Fruit fly (Drosophila melanogaster): ENCODE measurements around the gene CG14689.
A peak's percentile ranks its signal among the peaks of the same experiment; 100 is the strongest.

The CG14689 gene

dm6 chr3R:10664942-10665341 is 46.1 kb downstream of the CG14689 start (continued):
- TF ChIP-seq CG4854 (GFP tag; optimal IDR thresholded peaks at IDR 0.05) (peak; percentile 17), CG18262 (tag; optimal IDR thresholded peaks at IDR 0.05) (peak; percentile 61), HmgD (GFP tag; optimal IDR thresholded peaks at IDR 0.05) (peak; percentile 37), Deaf1 (tag; optimal IDR thresholded peaks at IDR 0.05) (peak; percentile 64), Nf-YA (GFP tag; IDR thresholded peaks at IDR 0.05) (peak; percentile 98), CG15514 (GFP tag; optimal IDR thresholded peaks at IDR 0.05) (peak; percentile 33), CHES-1-like (GFP tag; optimal IDR thresholded peaks at IDR 0.05) (peak; percentile 14), CG7839 (tag; optimal IDR thresholded peaks at IDR 0.05) (peak; percentile 32), CG3281 (GFP tag; optimal IDR thresholded peaks at IDR 0.05) (peak; percentile 56), CG3065 (GFP tag; optimal IDR thresholded peaks at IDR 0.05) (peak; percentile 68), Chrac-16 (GFP tag; optimal IDR thresholded peaks at IDR 0.05) (peak; percentile 45), eve (GFP tag; optimal IDR thresholded peaks at IDR 0.05) (peak in 1 of 2 experiments; percentile 77), CG2199 (GFP tag; IDR thresholded peaks at IDR 0.05) (peak; percentile 97), trem (tag; optimal IDR thresholded peaks at IDR 0.05) (peak; percentile 23), CG10321 (GFP tag; IDR thresholded peaks at IDR 0.05) (peak; percentile 97), gce (GFP tag; IDR thresholded peaks at IDR 0.05) (peak; percentile 77; the same call in 2 of the 3 replicates), vnd (GFP tag; IDR thresholded peaks at IDR 0.05; ENCODE audit: partially characterized antibody) (no peak), sim (GFP tag; IDR thresholded peaks at IDR 0.05) (peak; percentile 51; the same call in 1 of the 2 replicates), Sin3A (optimal IDR thresholded peaks at IDR 0.05) (no peak), slp2 (GFP tag; optimal IDR thresholded peaks at IDR 0.05) (peak; percentile 14), esg (GFP tag; conservative IDR thresholded peaks at IDR 0.05) (no peak), ro (GFP tag; IDR thresholded peaks at IDR 0.05) (no peak), CG1832 (GFP tag; optimal IDR thresholded peaks at IDR 0.05) (peak; percentile 92), Lhr (GFP tag; optimal IDR thresholded peaks at IDR 0.05) (peak; percentile 50), CG14710 (tag; optimal IDR thresholded peaks at IDR 0.05) (peak; percentile 36), HLHmδ (GFP tag; optimal IDR thresholded peaks at IDR 0.05) (peak; percentile 85), odd (GFP tag; optimal IDR thresholded peaks at IDR 0.05) (peak; percentile 74), CG10209 (GFP tag; optimal IDR thresholded peaks at IDR 0.05) (peak; percentile 33), Hsf (GFP tag; optimal IDR thresholded peaks at IDR 0.05) (peak; percentile 23), CG11695 (GFP tag; IDR thresholded peaks at IDR 0.05) (peak; percentile 41; the same call in 1 of the 3 replicates), Optix (GFP tag; IDR thresholded peaks at IDR 0.05) (peak; percentile 61; the same call in 2 of the 3 replicates), CG34376 (GFP tag; optimal IDR thresholded peaks at IDR 0.05) (peak; percentile 41), CG17186 (GFP tag; optimal IDR thresholded peaks at IDR 0.05) (peak; percentile 16), CG7786 (GFP tag; optimal IDR thresholded peaks at IDR 0.05) (no peak), CG4820 (GFP tag; optimal IDR thresholded peaks at IDR 0.05) (peak; percentile 20), Bdp1 (GFP tag; optimal IDR thresholded peaks at IDR 0.05) (no peak), lov (optimal IDR thresholded peaks at IDR 0.05) (no peak), lov (GFP tag; IDR thresholded peaks at IDR 0.05) (peak; percentile 89; the same call in 2 of the 3 replicates), org-1 (GFP tag; optimal IDR thresholded peaks at IDR 0.05) (peak; percentile 54), kni (GFP tag; optimal IDR thresholded peaks at IDR 0.05) (peak; percentile 65), Ravus (GFP tag; IDR thresholded peaks at IDR 0.05) (no peak), BtbVII (GFP tag; optimal IDR thresholded peaks at IDR 0.05) (peak; percentile 72), croc (GFP tag; conservative IDR thresholded peaks at IDR 0.05) (peak; percentile 47; the same call in 1 of the 3 replicates), B-H2 (GFP tag; optimal IDR thresholded peaks at IDR 0.05) (no peak), dmrt99B (tag; optimal IDR thresholded peaks at IDR 0.05) (peak; percentile 51), grn (GFP tag; optimal IDR thresholded peaks at IDR 0.05) (peak; percentile 9), CG12299 (tag; optimal IDR thresholded peaks at IDR 0.05) (no peak), CG6765 (GFP tag; optimal IDR thresholded peaks at IDR 0.05) (peak; percentile 15), MTF-1 (GFP tag; optimal IDR thresholded peaks at IDR 0.05; ENCODE audit: borderline replicate concordance) (peak; percentile 85), Hr51 (GFP tag; optimal IDR thresholded peaks at IDR 0.05) (peak in 1 of 2 experiments; percentile 42)

Measured in whole organism, embryonic.